Worm (Caenorhabditis elegans): ENCODE measurements around the gene fbxa-201.

ce11 chrV:2008412-2008811, 33.3 kb downstream of the fbxa-201 start:
- TF ChIP-seq pha-4 (tag; optimal IDR thresholded peaks at IDR 0.05) = no peak
- no peak for TF ChIP-seq lin-13 (tag; optimal IDR thresholded peaks at IDR 0.05)
- no peak for TF ChIP-seq blmp-1 (tag; optimal IDR thresholded peaks at IDR 0.05)
- TF ChIP-seq elt-3 (tag; optimal IDR thresholded peaks at IDR 0.05) = no peak
- TF ChIP-seq mab-5 (tag; optimal IDR thresholded peaks at IDR 0.05) = no peak
